Worm (Caenorhabditis elegans) whole organism, late embryonic: ENCODE results near the gene F52E10.2.

Experiments used
- F13H6.1 ChIP-seq: sonication (generic microtip); optimal IDR thresholded peaks from 2 replicates; lab custom pipeline; 2016; ENCODE audit warnings: missing genetic modification characterization, missing compliant biosample characterization
- ahr-1 ChIP-seq: sonication (generic microtip); optimal IDR thresholded peaks from 2 replicates; lab custom pipeline; 2016; ENCODE audit warnings: missing genetic modification characterization, missing compliant biosample characterization
- ceh-14 ChIP-seq: sonication (generic microtip); optimal IDR thresholded peaks from 2 replicates; lab custom pipeline; 2016; ENCODE audit warnings: missing genotype, missing genetic modification characterization, missing compliant biosample characterization
- ceh-2 ChIP-seq: sonication (generic microtip); optimal IDR thresholded peaks from 2 replicates; lab custom pipeline; 2016; ENCODE audit warnings: missing genotype, missing genetic modification characterization, missing compliant biosample characterization
- ceh-30 ChIP-seq: fragments of 150-350 bp; optimal IDR thresholded peaks from 2 replicates; lab custom pipeline; 2014; ENCODE audit warnings: missing biosample characterization, missing genetic modification characterization
- ceh-31 ChIP-seq: sonication (generic microtip); optimal IDR thresholded peaks from 2 replicates; lab custom pipeline; 2016; ENCODE audit warnings: missing genetic modification characterization, missing compliant biosample characterization
- ceh-45 ChIP-seq: fragments of 200-800 bp; sonication (Bioruptor generic); IDR thresholded peaks from 2 replicates; pipeline ENCODE4 v1.3.6; 2022; ENCODE audit warnings: missing genetic modification reagents, missing genetic modification characterization, missing compliant biosample characterization
- che-1 ChIP-seq: sonication (generic microtip); optimal IDR thresholded peaks from 2 replicates; lab custom pipeline; 2016; ENCODE audit warnings: mild to moderate bottlenecking, missing genetic modification characterization, missing compliant biosample characterization
- dmd-4 ChIP-seq: sonication (generic microtip); optimal IDR thresholded peaks from 2 replicates; lab custom pipeline; 2016; ENCODE audit warnings: borderline replicate concordance, missing genetic modification characterization, missing compliant biosample characterization
- dve-1 ChIP-seq: sonication (generic microtip); optimal IDR thresholded peaks from 2 replicates; lab custom pipeline; 2017; ENCODE audit warnings: antibody characterized with exemption, mild to moderate bottlenecking, missing genetic modification characterization, missing compliant biosample characterization
- elt-2 ChIP-seq: sonication (generic microtip); optimal IDR thresholded peaks from 2 replicates; lab custom pipeline; 2016; ENCODE audit warnings: missing genetic modification reagents, missing genetic modification characterization, missing compliant biosample characterization
- ets-4 ChIP-seq: sonication (generic microtip); optimal IDR thresholded peaks from 2 replicates; lab custom pipeline; 2016; ENCODE audit warnings: missing genetic modification characterization, missing compliant biosample characterization
- eyg-1 ChIP-seq: sonication (generic microtip); optimal IDR thresholded peaks from 2 replicates; lab custom pipeline; 2016; ENCODE audit warnings: missing genotype, missing genetic modification characterization, missing compliant biosample characterization
- fkh-10 ChIP-seq: fragments of 150-350 bp; optimal IDR thresholded peaks from 2 replicates; lab custom pipeline; 2014; ENCODE audit warnings: missing biosample characterization, missing genetic modification reagents, missing genetic modification characterization
- fkh-6 ChIP-seq: sonication (generic microtip); optimal IDR thresholded peaks from 2 replicates; lab custom pipeline; 2016; ENCODE audit warnings: missing genetic modification characterization, missing compliant biosample characterization
- gmeb-2 ChIP-seq: sonication (generic microtip); optimal IDR thresholded peaks from 2 replicates; lab custom pipeline; 2016; ENCODE audit warnings: missing genetic modification characterization, inconsistent platforms, missing compliant biosample characterization
- hlh-15 ChIP-seq: sonication (generic microtip); optimal IDR thresholded peaks from 2 replicates; lab custom pipeline; 2016; ENCODE audit warnings: missing genetic modification characterization, missing compliant biosample characterization
- hlh-8 ChIP-seq: sonication (generic microtip); optimal IDR thresholded peaks from 2 replicates; lab custom pipeline; 2016; ENCODE audit warnings: missing genotype, missing genetic modification characterization, missing compliant biosample characterization
- lin-11 ChIP-seq: fragments of 200-800 bp; sonication (Bioruptor generic); optimal IDR thresholded peaks from 2 replicates; lab custom pipeline; 2018; ENCODE audit warnings: mild to moderate bottlenecking, missing genetic modification characterization, missing compliant biosample characterization
- madf-2 ChIP-seq: sonication (generic microtip); optimal IDR thresholded peaks from 2 replicates; lab custom pipeline; 2017; ENCODE audit warnings: missing genetic modification characterization, missing compliant biosample characterization
- nfya-1 ChIP-seq: sonication (generic microtip); optimal IDR thresholded peaks from 2 replicates; lab custom pipeline; 2017; ENCODE audit warnings: missing genetic modification characterization, mild to moderate bottlenecking, missing compliant biosample characterization, antibody characterized with exemption, moderate library complexity
- odd-2 ChIP-seq: sonication (generic microtip); optimal IDR thresholded peaks from 2 replicates; lab custom pipeline; 2017; ENCODE audit warnings: antibody characterized with exemption, mild to moderate bottlenecking, missing genetic modification characterization, missing compliant biosample characterization
- pag-3 ChIP-seq: sonication (generic microtip); optimal IDR thresholded peaks from 2 replicates; lab custom pipeline; 2016; ENCODE audit warnings: missing compliant biosample characterization, missing genetic modification characterization, borderline replicate concordance
- pax-1 ChIP-seq: fragments of 150-350 bp; optimal IDR thresholded peaks from 2 replicates; lab custom pipeline; 2014; ENCODE audit warnings: missing biosample characterization, missing genetic modification characterization
- pha-2 ChIP-seq: sonication (generic microtip); optimal IDR thresholded peaks from 2 replicates; lab custom pipeline; 2017; ENCODE audit warnings: mild to moderate bottlenecking, missing genetic modification characterization, missing compliant biosample characterization
- pros-1 ChIP-seq: fragments of 150-350 bp; optimal IDR thresholded peaks from 2 replicates; lab custom pipeline; 2014; ENCODE audit warnings: missing biosample characterization, missing genetic modification reagents, missing genetic modification characterization
- ref-2 ChIP-seq: sonication (generic microtip); optimal IDR thresholded peaks from 2 replicates; lab custom pipeline; 2016; ENCODE audit warnings: missing genetic modification characterization, missing compliant biosample characterization
- rnt-1 ChIP-seq: sonication (generic microtip); optimal IDR thresholded peaks from 2 replicates; lab custom pipeline; 2016; ENCODE audit warnings: missing genetic modification characterization, missing compliant biosample characterization
- sdc-2 ChIP-seq: sonication (generic microtip); optimal IDR thresholded peaks from 2 replicates; lab custom pipeline; 2016; ENCODE audit warnings: missing genotype, missing genetic modification characterization, missing compliant biosample characterization
- sox-2 ChIP-seq: fragments of 200-800 bp; sonication (Bioruptor generic); IDR thresholded peaks from 2 replicates; pipeline ENCODE4 v1.3.6; 2022; ENCODE audit warnings: missing genetic modification reagents, missing genetic modification characterization, missing compliant biosample characterization
- ttx-3 ChIP-seq: sonication (generic microtip); optimal IDR thresholded peaks from 2 replicates; lab custom pipeline; 2016; ENCODE audit warnings: missing genetic modification reagents, missing genetic modification characterization, missing compliant biosample characterization
- unc-3 ChIP-seq, 2 experiments: fragments of 200-800 bp in 1 of 2; sonication (Bioruptor generic) in 1 of 2; sonication (generic microtip) in 1 of 2; conservative IDR thresholded peaks in 1 of 2; optimal IDR thresholded peaks in 1 of 2; 2 replicates each; pipeline versions ENCODE4 v1.3.6 to Lab custom; 2016 to 2022; ENCODE audit warnings: missing compliant biosample characterization in 2 of 2, missing genetic modification characterization in 2 of 2, missing genetic modification reagents in 1 of 2
- unc-55 ChIP-seq: sonication (generic microtip); optimal IDR thresholded peaks from 2 replicates; lab custom pipeline; 2017; ENCODE audit warnings: missing biosample characterization, missing genetic modification reagents, missing genetic modification characterization
- unc-86 ChIP-seq: sonication (generic microtip); optimal IDR thresholded peaks from 2 replicates; lab custom pipeline; 2016; ENCODE audit warnings: missing genetic modification characterization, missing compliant biosample characterization
- ztf-16 ChIP-seq: sonication (generic microtip); optimal IDR thresholded peaks from 2 replicates; lab custom pipeline; 2017; ENCODE audit warnings: missing genetic modification characterization, missing compliant biosample characterization

Gene F52E10.2

DNA sequence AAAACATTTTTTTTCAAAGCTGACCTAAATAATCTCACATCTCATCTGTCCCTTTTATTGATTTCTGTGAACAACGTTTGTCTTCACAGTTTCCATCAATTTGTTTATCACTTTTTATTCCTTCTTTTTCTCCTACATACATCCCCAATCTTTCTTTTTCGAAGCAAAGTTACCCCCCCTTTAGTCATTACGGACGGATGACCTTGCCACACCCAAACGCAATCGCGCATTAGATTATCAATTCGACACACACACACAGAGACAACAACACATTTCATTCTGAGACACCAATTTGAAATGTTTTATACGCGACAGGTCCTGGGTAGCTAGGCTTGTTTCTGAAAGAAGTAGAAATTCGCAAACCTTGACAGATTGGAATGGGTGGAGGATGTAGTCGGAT is 19.7 kb downstream of the F52E10.2 start:
- no peak for TF ChIP-seq pha-2 (tag; lab: Kevin White, UChicago)

ce11 chrX:16261993-16262392 is 21.0 kb downstream of the F52E10.2 start, which contains the start of gene sgk-1:
TSS of gene sgk-1 (minus strand) at chrX:16262122.
- TF ChIP-seq pha-2 (tag; lab: Kevin White, UChicago) (no peak), elt-2 (tag; lab: Kevin White, UChicago) (peak; percentile 66)

ce11 chrX:16260077-16260476 is 22.9 kb downstream of the F52E10.2 start:
- TF ChIP-seq pros-1 (tag; lab: Kevin White, UChicago): no peak
- no peak for TF ChIP-seq unc-3 (GFP tag; conservative IDR thresholded peaks at IDR 0.05; lab: Robert Waterston, UW)
- TF ChIP-seq unc-3 (tag; optimal IDR thresholded peaks at IDR 0.05; lab: Kevin White, UChicago): no peak
- no peak for TF ChIP-seq ceh-31
- TF ChIP-seq elt-2 (tag; lab: Kevin White, UChicago): peak; percentile 32
- TF ChIP-seq dmd-4 (tag; lab: Kevin White, UChicago): no peak
- TF ChIP-seq che-1 (tag; lab: Kevin White, UChicago): no peak
- no peak for TF ChIP-seq pag-3 (tag; lab: Kevin White, UChicago)

DNA sequence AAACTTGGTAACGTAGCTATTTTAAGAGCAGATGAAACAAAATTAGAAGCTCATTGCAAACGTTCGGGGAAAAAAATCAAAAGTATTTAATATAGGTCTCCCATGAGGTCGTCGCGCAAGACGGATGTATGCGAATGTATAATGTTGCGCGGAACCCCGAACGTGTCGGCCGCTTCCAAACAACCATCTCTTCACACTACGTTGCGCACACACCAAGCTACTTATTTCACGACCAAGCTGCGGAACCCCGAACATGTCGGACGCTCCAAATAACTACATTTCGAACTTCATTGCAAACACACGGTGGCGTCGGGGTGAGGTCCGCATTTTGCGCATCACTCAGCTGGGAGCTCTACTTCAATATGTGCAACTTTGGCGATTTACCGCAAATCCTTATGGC is 24.5 kb downstream of the F52E10.2 start:
- TF ChIP-seq eyg-1 (tag; lab: Kevin White, UChicago) (no peak), ttx-3 (no peak), ceh-30 (no peak), unc-3 (GFP tag; conservative IDR thresholded peaks at IDR 0.05; lab: Robert Waterston, UW) (no peak), unc-3 (tag; optimal IDR thresholded peaks at IDR 0.05; lab: Kevin White, UChicago) (no peak), unc-86 (tag; lab: Kevin White, UChicago) (no peak), ahr-1 (tag; lab: Kevin White, UChicago) (no peak), nfya-1 (tag; lab: Kevin White, UChicago) (no peak), gmeb-2 (tag; lab: Kevin White, UChicago) (no peak), pax-1 (no peak), unc-55 (no peak), elt-2 (tag; lab: Kevin White, UChicago) (no peak), hlh-8 (tag; lab: Kevin White, UChicago) (no peak), ref-2 (no peak), sox-2 (GFP tag; lab: Robert Waterston, UW) (no peak)

- no peak for TF ChIP-seq ttx-3
- TF ChIP-seq lin-11 (tag; lab: Kevin White, UChicago): no peak
- no peak for TF ChIP-seq eyg-1 (tag; lab: Kevin White, UChicago)
- TF ChIP-seq ceh-2 (tag; lab: Kevin White, UChicago): no peak
These were observed 32.3 kb downstream of the F52E10.2 start, which contains the start of gene W10G6.6 for ce11 chrX:16250679-16251078. TSS of gene W10G6.6 (minus strand) at chrX:16250779.

DNA sequence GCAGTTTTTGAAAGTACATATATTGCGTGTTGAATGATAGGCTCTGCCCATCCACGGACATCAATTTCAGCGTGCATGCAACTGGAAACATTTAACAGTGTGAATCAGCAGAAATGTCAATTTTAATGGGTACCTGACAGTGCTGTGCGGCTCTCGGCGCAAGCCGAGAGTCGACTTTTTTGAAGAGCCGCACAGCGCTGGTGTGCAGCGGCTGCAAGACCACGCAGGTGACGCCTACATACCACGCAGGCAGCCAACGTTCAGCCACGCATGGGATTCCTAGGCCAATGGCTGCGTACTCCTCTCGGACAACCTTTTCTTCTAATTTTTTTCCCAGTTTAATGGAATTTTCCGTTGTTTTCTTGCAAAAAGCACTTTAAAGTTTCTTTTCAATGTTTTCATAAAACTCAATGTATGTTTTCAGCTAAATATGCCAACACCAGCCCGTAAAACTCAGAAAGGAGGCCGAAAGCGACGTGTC is 38.2 kb downstream of the F52E10.2 start, which contains the start of gene W10G6.1:
W10G6.1 (plus strand) TSS at position 431 of the 481 bp plus-strand sequence.
- TF ChIP-seq nfya-1 (tag; lab: Kevin White, UChicago) (no peak), ceh-14 (tag; lab: Kevin White, UChicago) (no peak), ref-2 (no peak), ztf-16 (tag; lab: Kevin White, UChicago) (no peak), ets-4 (no peak)

DNA sequence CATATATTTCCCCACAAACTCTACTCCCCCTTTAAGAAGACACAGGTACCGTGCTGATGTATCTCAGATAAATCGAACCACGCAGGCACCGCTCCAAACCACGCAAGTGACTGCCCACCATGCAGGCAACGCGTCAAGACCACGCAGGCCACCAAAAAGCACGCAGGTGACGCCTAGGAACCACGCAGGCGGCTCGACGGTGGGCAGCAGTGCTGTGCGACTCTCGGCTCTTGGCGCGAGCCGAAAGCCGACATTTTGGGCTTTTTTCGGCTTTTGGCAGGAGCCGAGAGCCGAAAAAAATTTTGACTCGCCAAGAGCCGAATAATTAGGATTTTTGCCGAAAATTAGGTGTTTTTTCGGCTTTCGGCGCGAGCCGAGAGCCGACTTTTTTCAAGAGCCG is 39.9 kb downstream of the F52E10.2 start:
- no peak for TF ChIP-seq odd-2 (tag; lab: Kevin White, UChicago)
- no peak for TF ChIP-seq F13H6.1 (tag; lab: Kevin White, UChicago)
- TF ChIP-seq fkh-10: no peak
- TF ChIP-seq sdc-2 (tag; lab: Kevin White, UChicago): no peak
- TF ChIP-seq nfya-1 (tag; lab: Kevin White, UChicago): no peak
- no peak for TF ChIP-seq madf-2 (tag; lab: Kevin White, UChicago)
- no peak for TF ChIP-seq ceh-45
- no peak for TF ChIP-seq dve-1
- no peak for TF ChIP-seq eyg-1 (tag; lab: Kevin White, UChicago)
- no peak for TF ChIP-seq hlh-15 (tag; lab: Kevin White, UChicago)
- TF ChIP-seq fkh-6 (tag; lab: Kevin White, UChicago): no peak
- TF ChIP-seq rnt-1 (tag; lab: Kevin White, UChicago): no peak
